Worm (Caenorhabditis elegans): ENCODE measurements around the gene twk-34.

twk-34 gene

ce11 chrV:15711898-15712297 lies 7.1 kb downstream of the twk-34 start, which contains the start of gene str-101:
Gene str-101 (minus strand): TSS chrV:15711998.
- no peak for TF ChIP-seq nhr-237 (tag; optimal IDR thresholded peaks at IDR 0.05)
- TF ChIP-seq ces-1 (GFP tag; optimal IDR thresholded peaks at IDR 0.05): no peak
- no peak for TF ChIP-seq unc-62 (GFP tag; optimal IDR thresholded peaks at IDR 0.05 in 1 of 2)
- no peak for TF ChIP-seq unc-62 (tag; optimal IDR thresholded peaks at IDR 0.05)
- no peak for TF ChIP-seq nhr-48 (tag; optimal IDR thresholded peaks at IDR 0.05)
- TF ChIP-seq hlh-11 (tag; optimal IDR thresholded peaks at IDR 0.05): no peak
- no peak for TF ChIP-seq Y105C5A.15 (GFP tag; IDR thresholded peaks at IDR 0.05)
- TF ChIP-seq attf-4 (tag; optimal IDR thresholded peaks at IDR 0.05): no peak
- TF ChIP-seq unc-39 (tag; optimal IDR thresholded peaks at IDR 0.05): no peak
- TF ChIP-seq ctbp-1 (GFP tag; IDR thresholded peaks at IDR 0.05): no peak
- TF ChIP-seq ceh-62 (tag; optimal IDR thresholded peaks at IDR 0.05): no peak
- no peak for TF ChIP-seq jun-1 (tag; optimal IDR thresholded peaks at IDR 0.05)
- no peak for TF ChIP-seq ceh-32 (tag; optimal IDR thresholded peaks at IDR 0.05; ENCODE audit: poor library complexity)
- no peak for TF ChIP-seq zfp-3 (GFP tag; conservative IDR thresholded peaks at IDR 0.05)
- no peak for TF ChIP-seq vab-7 (GFP tag; IDR thresholded peaks at IDR 0.05)
- no peak for TF ChIP-seq hmg-1.1 (GFP tag; IDR thresholded peaks at IDR 0.05)

- TF ChIP-seq daf-16 (GFP tag; optimal IDR thresholded peaks at IDR 0.05): no peak
- peak; percentile 84 for TF ChIP-seq daf-16 (tag; optimal IDR thresholded peaks at IDR 0.05)
- TF ChIP-seq snpc-1.2 (GFP tag; IDR thresholded peaks at IDR 0.05): no peak
- TF ChIP-seq nhr-11 (tag; optimal IDR thresholded peaks at IDR 0.05): no peak
- peak; percentile 39 for TF ChIP-seq hlh-30 (tag; optimal IDR thresholded peaks at IDR 0.05; ENCODE audit: insufficient read depth)
- TF ChIP-seq dve-1 (tag; optimal IDR thresholded peaks at IDR 0.05; ENCODE audit: insufficient read depth): peak; percentile 66
Measured at ce11 chrV:15712385-15712784, 7.6 kb downstream of the twk-34 start.

- no peak for TF ChIP-seq dpl-1 (GFP tag; optimal IDR thresholded peaks at IDR 0.05)
- no peak for TF ChIP-seq madf-9 (GFP tag; conservative IDR thresholded peaks at IDR 0.05)
- peak in 1 of 2 experiments; percentile 54 for TF ChIP-seq unc-62 (GFP tag; optimal IDR thresholded peaks at IDR 0.05 in 1 of 2)
- TF ChIP-seq unc-62 (tag; optimal IDR thresholded peaks at IDR 0.05): no peak
- peak in 1 of 2 experiments; percentile 83 for TF ChIP-seq daf-16 (GFP tag; optimal IDR thresholded peaks at IDR 0.05)
- TF ChIP-seq daf-16 (tag; optimal IDR thresholded peaks at IDR 0.05): peak; percentile 94
- peak; percentile 27 for TF ChIP-seq dve-1 (tag; optimal IDR thresholded peaks at IDR 0.05; ENCODE audit: insufficient read depth)
- no peak for TF ChIP-seq Y48G9A.11 (GFP tag; IDR thresholded peaks at IDR 0.05)
- no peak for TF ChIP-seq jun-1 (tag; optimal IDR thresholded peaks at IDR 0.05)
- peak in 1 of 2 experiments; percentile 11 for TF ChIP-seq mdl-1 (tag; optimal IDR thresholded peaks at IDR 0.05)
- no peak for TF ChIP-seq aly-2 (tag; optimal IDR thresholded peaks at IDR 0.05)
Measured at ce11 chrV:15715636-15716035, 10.9 kb downstream of the twk-34 start.

ce11 chrV:15716679-15717078 lies 11.9 kb downstream of the twk-34 start, which contains the start of gene Y6E2A.4:
Gene Y6E2A.4 (minus strand): TSS chrV:15716779.
- TF ChIP-seq lin-29 (GFP tag; IDR thresholded peaks at IDR 0.05) (no peak), nhr-237 (tag; optimal IDR thresholded peaks at IDR 0.05) (no peak), set-16 (GFP tag; IDR thresholded peaks at IDR 0.05) (no peak), mxl-3 (GFP tag; optimal IDR thresholded peaks at IDR 0.05) (no peak), egl-43 (GFP tag; IDR thresholded peaks at IDR 0.05) (no peak), cey-2 (tag; optimal IDR thresholded peaks at IDR 0.05; ENCODE audit: borderline replicate concordance, insufficient read depth) (no peak), snpc-4 (tag; optimal IDR thresholded peaks at IDR 0.05) (no peak), ces-1 (GFP tag; optimal IDR thresholded peaks at IDR 0.05) (no peak), lin-38 (GFP tag; IDR thresholded peaks at IDR 0.05) (no peak)

ce11 chrV:15718562-15718961 lies 13.8 kb downstream of the twk-34 start, which contains the start of gene Y6E2A.5:
Gene Y6E2A.5 (minus strand): TSS chrV:15718662.
- TF ChIP-seq nhr-42 (GFP tag; IDR thresholded peaks at IDR 0.05) (no peak), unc-62 (GFP tag; optimal IDR thresholded peaks at IDR 0.05 in 1 of 2) (peak in 1 of 2 experiments; percentile 18), unc-62 (tag; optimal IDR thresholded peaks at IDR 0.05) (no peak), dve-1 (tag; optimal IDR thresholded peaks at IDR 0.05; ENCODE audit: insufficient read depth) (no peak), daf-12 (tag; optimal IDR thresholded peaks at IDR 0.05) (no peak)
